Fruit fly (Drosophila melanogaster) whole organism, prepupa: Measurements from ENCODE around the gene galla-2.

ENCODE experiments used
- Blimp-1 ChIP-seq: fragments of 200-800 bp; sonication (Bioruptor generic); optimal IDR thresholded peaks from 3 replicates; lab custom pipeline; 2017; ENCODE audit warnings: missing biosample characterization, missing genetic modification characterization, mild to moderate bottlenecking, moderate library complexity, missing genetic modification reagents
- CG10631 ChIP-seq: fragments of 200-800 bp; sonication (Bioruptor generic); optimal IDR thresholded peaks from 2 replicates; lab custom pipeline; 2016; ENCODE audit warnings: missing biosample characterization, missing genetic modification characterization
- CG10669 ChIP-seq: fragments of 200-800 bp; sonication (Bioruptor generic); optimal IDR thresholded peaks from 3 replicates; lab custom pipeline; 2018; ENCODE audit warnings: missing biosample characterization, mild to moderate bottlenecking, missing genetic modification characterization, moderate library complexity
- CG11294 ChIP-seq: fragments of 200-800 bp; sonication (Bioruptor generic); IDR thresholded peaks from 2 replicates; pipeline ENCODE4 v1.3.6; 2022; ENCODE audit warnings: missing biosample characterization, missing genetic modification characterization
- CG11902 ChIP-seq: fragments of 200-800 bp; sonication (Bioruptor generic); optimal IDR thresholded peaks from 3 replicates; lab custom pipeline; 2016; ENCODE audit warnings: missing biosample characterization, missing genetic modification characterization
- CG16779 ChIP-seq: fragments of 200-800 bp; sonication (Bioruptor generic); optimal IDR thresholded peaks from 3 replicates; lab custom pipeline; 2017; ENCODE audit warnings: missing biosample characterization, mild to moderate bottlenecking, missing genetic modification characterization
- CG3032 ChIP-seq: fragments of 200-800 bp; optimal IDR thresholded peaks from 2 replicates; lab custom pipeline; 2019; ENCODE audit warnings: missing biosample characterization, mild to moderate bottlenecking, missing genetic modification characterization, moderate library complexity
- CG31627 ChIP-seq: fragments of 200-800 bp; sonication (Bioruptor generic); optimal IDR thresholded peaks from 3 replicates; lab custom pipeline; 2016; ENCODE audit warnings: missing biosample characterization, missing genetic modification characterization
- CG32006 ChIP-seq: fragments of 200-800 bp; sonication (Bioruptor generic); optimal IDR thresholded peaks from 3 replicates; lab custom pipeline; 2017; ENCODE audit warnings: missing biosample characterization, mild to moderate bottlenecking, missing genetic modification characterization
- CG34406 ChIP-seq: fragments of 200-800 bp; sonication (Bioruptor generic); optimal IDR thresholded peaks from 3 replicates; lab custom pipeline; 2016; ENCODE audit warnings: missing biosample characterization, missing genetic modification characterization
- CG3919 ChIP-seq: fragments of 200-800 bp; sonication (Bioruptor generic); optimal IDR thresholded peaks from 3 replicates; lab custom pipeline; 2016; ENCODE audit warnings: missing biosample characterization, missing genetic modification characterization
- CG6163 ChIP-seq: fragments of 200-800 bp; sonication (Bioruptor generic); IDR thresholded peaks from 3 replicates; pipeline ENCODE4 v1.3.6; 2022; ENCODE audit warnings: missing biosample characterization, missing genetic modification characterization
- CG6276 ChIP-seq: fragments of 200-800 bp; sonication (Bioruptor generic); optimal IDR thresholded peaks from 2 replicates; lab custom pipeline; 2017; ENCODE audit warnings: missing biosample characterization, mild to moderate bottlenecking, missing genetic modification characterization
- CG6792 ChIP-seq: fragments of 200-800 bp; sonication (Bioruptor generic); optimal IDR thresholded peaks from 3 replicates; lab custom pipeline; 2016; ENCODE audit warnings: missing biosample characterization, missing genetic modification characterization
- CG6808 ChIP-seq: fragments of 200-800 bp; sonication (Bioruptor generic); optimal IDR thresholded peaks from 3 replicates; lab custom pipeline; 2017; ENCODE audit warnings: missing biosample characterization, missing genetic modification characterization, mild to moderate bottlenecking, moderate library complexity, missing genetic modification reagents
- CG6854 ChIP-seq: fragments of 200-800 bp; sonication (Bioruptor generic); optimal IDR thresholded peaks from 2 replicates; lab custom pipeline; 2017; ENCODE audit warnings: missing biosample characterization, mild to moderate bottlenecking, missing genetic modification characterization
- CG8119 ChIP-seq: fragments of 200-800 bp; sonication (Bioruptor generic); IDR thresholded peaks from 3 replicates; pipeline ENCODE4 v1.3.6; 2022; ENCODE audit warnings: missing biosample characterization, missing genetic modification characterization
- CG8319 ChIP-seq: fragments of 200-800 bp; sonication (Bioruptor generic); optimal IDR thresholded peaks from 3 replicates; lab custom pipeline; 2016; ENCODE audit warnings: missing biosample characterization, missing genetic modification characterization
- CG9139 ChIP-seq: fragments of 200-800 bp; sonication (Bioruptor generic); optimal IDR thresholded peaks from 3 replicates; lab custom pipeline; 2017; ENCODE audit warnings: missing biosample characterization, mild to moderate bottlenecking, missing genetic modification characterization
- Eip75B ChIP-seq: fragments of 200-800 bp; sonication (Bioruptor generic); optimal IDR thresholded peaks from 3 replicates; lab custom pipeline; 2016; ENCODE audit warnings: missing biosample characterization, missing genetic modification characterization
- Eip78C ChIP-seq: fragments of 200-800 bp; sonication (Bioruptor generic); peaks from one replicate; lab custom pipeline; 2016; ENCODE audit warnings: missing biosample characterization, missing genetic modification characterization
- Eip93F ChIP-seq: fragments of 200-800 bp; sonication (Bioruptor generic); optimal IDR thresholded peaks from 2 replicates; lab custom pipeline; 2016; ENCODE audit warnings: missing biosample characterization, mild to moderate bottlenecking, missing genetic modification characterization
- Ets21C ChIP-seq: fragments of 200-800 bp; sonication (Bioruptor generic); optimal IDR thresholded peaks from 3 replicates; lab custom pipeline; 2016; ENCODE audit warnings: missing biosample characterization, missing genetic modification characterization
- Ets96B ChIP-seq: fragments of 200-800 bp; optimal IDR thresholded peaks from 2 replicates; lab custom pipeline; 2019; ENCODE audit warnings: missing biosample characterization, mild to moderate bottlenecking, missing genetic modification characterization, moderate library complexity
- Gug ChIP-seq: fragments of 200-800 bp; sonication (Bioruptor generic); IDR thresholded peaks from 2 replicates; pipeline ENCODE4 v1.3.6; 2022; ENCODE audit warnings: missing biosample characterization, missing genetic modification characterization
- Hr38 ChIP-seq: sonication (Bioruptor generic); optimal IDR thresholded peaks from 2 replicates; lab custom pipeline; 2016; ENCODE audit warnings: missing biosample characterization, missing genetic modification characterization
- Hr4 ChIP-seq: fragments of 200-800 bp; sonication (Bioruptor generic); optimal IDR thresholded peaks from 3 replicates; lab custom pipeline; 2016; ENCODE audit warnings: missing biosample characterization, missing genetic modification characterization
- Lpt ChIP-seq: fragments of 200-800 bp; sonication (Bioruptor generic); optimal IDR thresholded peaks from 3 replicates; lab custom pipeline; 2016; ENCODE audit warnings: missing biosample characterization, missing genetic modification characterization
- OdsH ChIP-seq: fragments of 200-800 bp; sonication (Bioruptor generic); optimal IDR thresholded peaks from 3 replicates; lab custom pipeline; 2016; ENCODE audit warnings: missing biosample characterization, missing genetic modification characterization
- Smox ChIP-seq: fragments of 200-800 bp; sonication (Bioruptor generic); optimal IDR thresholded peaks from 3 replicates; lab custom pipeline; 2016; ENCODE audit warnings: missing biosample characterization, missing genetic modification characterization
- Sox102F ChIP-seq: fragments of 200-800 bp; sonication (Bioruptor generic); optimal IDR thresholded peaks from 2 replicates; lab custom pipeline; 2016; ENCODE audit warnings: missing biosample characterization, mild to moderate bottlenecking, missing genetic modification characterization
- Sox15 ChIP-seq: fragments of 200-800 bp; sonication (Bioruptor generic); optimal IDR thresholded peaks from 3 replicates; lab custom pipeline; 2016; ENCODE audit warnings: missing biosample characterization, missing genetic modification characterization
- achi ChIP-seq: fragments of 200-800 bp; sonication (Bioruptor generic); optimal IDR thresholded peaks from 3 replicates; lab custom pipeline; 2016; ENCODE audit warnings: missing biosample characterization, missing genetic modification characterization
- acj6 ChIP-seq: fragments of 200-800 bp; sonication (Bioruptor generic); optimal IDR thresholded peaks from 3 replicates; lab custom pipeline; 2016; ENCODE audit warnings: missing biosample characterization, missing genetic modification characterization
- cyc ChIP-seq: fragments of 200-800 bp; sonication (Bioruptor generic); optimal IDR thresholded peaks from 3 replicates; lab custom pipeline; 2016; ENCODE audit warnings: missing biosample characterization, missing genetic modification characterization
- dac ChIP-seq: fragments of 200-800 bp; sonication (Bioruptor generic); optimal IDR thresholded peaks from 2 replicates; lab custom pipeline; 2017; ENCODE audit warnings: missing biosample characterization, mild to moderate bottlenecking, missing genetic modification characterization
- dsx ChIP-seq: fragments of 200-800 bp; optimal IDR thresholded peaks from 3 replicates; lab custom pipeline; 2019; ENCODE audit warnings: missing biosample characterization, mild to moderate bottlenecking, missing genetic modification characterization, moderate library complexity; ENCODE audit not compliant: poor library complexity, severe bottlenecking
- eg ChIP-seq: fragments of 200-800 bp; sonication (Bioruptor generic); IDR thresholded peaks from 3 replicates; pipeline ENCODE4 v1.3.6; 2022; ENCODE audit warnings: missing biosample characterization, missing genetic modification characterization
- esn ChIP-seq: fragments of 200-800 bp; sonication (Bioruptor generic); optimal IDR thresholded peaks from 2 replicates; lab custom pipeline; 2016; ENCODE audit warnings: missing biosample characterization, mild to moderate bottlenecking, missing genetic modification characterization, moderate library complexity
- fd59A ChIP-seq: fragments of 200-800 bp; sonication (Bioruptor generic); optimal IDR thresholded peaks from 2 replicates; lab custom pipeline; 2017; ENCODE audit warnings: missing biosample characterization, mild to moderate bottlenecking, missing genetic modification characterization, missing genetic modification reagents
- lz ChIP-seq: fragments of 200-800 bp; sonication (Bioruptor generic); optimal IDR thresholded peaks from 3 replicates; lab custom pipeline; 2016; ENCODE audit warnings: missing biosample characterization, missing genetic modification characterization
- net ChIP-seq: fragments of 200-800 bp; sonication (Bioruptor generic); optimal IDR thresholded peaks from 3 replicates; lab custom pipeline; 2016; ENCODE audit warnings: missing biosample characterization, missing genetic modification characterization
- pdm3 ChIP-seq: fragments of 200-800 bp; sonication (Bioruptor generic); optimal IDR thresholded peaks from 3 replicates; lab custom pipeline; 2016; ENCODE audit warnings: missing biosample characterization, missing genetic modification characterization
- salr ChIP-seq, 2 experiments: fragments of 200-800 bp; sonication (Bioruptor generic); optimal IDR thresholded peaks; 3 replicates each; lab custom pipeline; 2016 to 2018; ENCODE audit warnings: missing biosample characterization in 2 of 2, missing genetic modification characterization in 2 of 2, mild to moderate bottlenecking in 1 of 2
- spab ChIP-seq: fragments of 200-800 bp; sonication (Bioruptor generic); optimal IDR thresholded peaks from 2 replicates; lab custom pipeline; 2017; ENCODE audit warnings: missing biosample characterization, mild to moderate bottlenecking, missing genetic modification characterization, missing genetic modification reagents
- ss ChIP-seq, 2 experiments: fragments of 200-800 bp; sonication (Bioruptor generic); optimal IDR thresholded peaks; 2 replicates in 1 of 2; 3 replicates in 1 of 2; lab custom pipeline; 2017 to 2018; ENCODE audit warnings: mild to moderate bottlenecking in 2 of 2, missing biosample characterization in 2 of 2, missing genetic modification characterization in 2 of 2, moderate library complexity in 1 of 2
- svp ChIP-seq: fragments of 200-800 bp; sonication (Bioruptor generic); peaks from one replicate; lab custom pipeline; 2016; ENCODE audit warnings: missing biosample characterization, missing genetic modification characterization
- topi ChIP-seq: fragments of 200-800 bp; sonication (Bioruptor generic); optimal IDR thresholded peaks from 3 replicates; lab custom pipeline; 2016; ENCODE audit warnings: missing biosample characterization, missing genetic modification characterization

Gene galla-2

dm6 chr3L:10927953-10928352 lies 45.3 kb downstream of the galla-2 start (continued):
- TF ChIP-seq spab (GFP tag; lab: Kevin White, UChicago) (peak; percentile 49), eg (GFP tag; lab: Robert Waterston, UW) (peak; percentile 61; the same call in 2 of the 3 replicates), CG6808 (GFP tag; lab: Kevin White, UChicago) (peak; percentile 67), CG8119 (GFP tag; lab: Robert Waterston, UW) (peak; percentile 71), salr (GFP tag; optimal IDR thresholded peaks at IDR 0.05; lab: Kevin White, UChicago) (peak in 1 of 2 experiments; percentile 13), CG32006 (GFP tag; lab: Kevin White, UChicago) (peak; percentile 71), achi (GFP tag; lab: Kevin White, UChicago) (peak; percentile 69)

dm6 chr3L:10928801-10929200 lies 46.1 kb downstream of the galla-2 start:
- TF ChIP-seq CG10631 (GFP tag; lab: Kevin White, UChicago) (peak; percentile 55), salr (GFP tag; optimal IDR thresholded peaks at IDR 0.05; lab: Kevin White, UChicago) (peak in 1 of 2 experiments; percentile 60), dac (GFP tag; lab: Kevin White, UChicago) (no peak), CG6163 (GFP tag; lab: Robert Waterston, UW) (peak; percentile 87), Eip78C (GFP tag; lab: Kevin White, UChicago) (peak; percentile 88), CG6808 (GFP tag; lab: Kevin White, UChicago) (no peak), ss (GFP tag; optimal IDR thresholded peaks at IDR 0.05; lab: Kevin White, UChicago) (peak; percentile 23 to 35), Eip75B (peak; percentile 86), CG31627 (GFP tag; lab: Kevin White, UChicago) (peak; percentile 8), lz (GFP tag; lab: Kevin White, UChicago) (peak; percentile 33), fd59A (peak; percentile 55), CG3919 (GFP tag; lab: Kevin White, UChicago) (peak; percentile 81), net (peak; percentile 25), svp (GFP tag; lab: Kevin White, UChicago) (peak; percentile 78), Sox102F (GFP tag; lab: Kevin White, UChicago) (no peak), Eip93F (GFP tag; lab: Kevin White, UChicago) (peak; percentile 33), CG11902 (GFP tag; lab: Kevin White, UChicago) (peak; percentile 80), Lpt (GFP tag; lab: Kevin White, UChicago) (peak; percentile 91), Hr38 (no peak), CG34406 (no peak), Gug (peak; percentile 78), Ets21C (GFP tag; lab: Kevin White, UChicago) (no peak), CG6792 (GFP tag; lab: Kevin White, UChicago) (peak; percentile 41), acj6 (GFP tag; lab: Kevin White, UChicago) (peak; percentile 36), CG6276 (GFP tag; lab: Kevin White, UChicago) (no peak), CG32006 (GFP tag; lab: Kevin White, UChicago) (peak; percentile 68), Smox (GFP tag; lab: Kevin White, UChicago) (peak; percentile 35), CG9139 (GFP tag; lab: Kevin White, UChicago) (peak; percentile 5), CG10669 (GFP tag; lab: Kevin White, UChicago) (peak; percentile 95), Blimp-1 (GFP tag; lab: Kevin White, UChicago) (no peak), eg (GFP tag; lab: Robert Waterston, UW) (peak; percentile 66), CG3032 (tag; lab: Kevin White, UChicago) (peak; percentile 90), pdm3 (GFP tag; lab: Kevin White, UChicago) (peak; percentile 47), OdsH (GFP tag; lab: Kevin White, UChicago) (peak; percentile 36), Sox15 (peak; percentile 23), CG8319 (GFP tag; lab: Kevin White, UChicago) (peak; percentile 87), dsx (GFP tag; lab: Kevin White, UChicago) (peak; percentile 4), spab (GFP tag; lab: Kevin White, UChicago) (peak; percentile 97), CG6854 (GFP tag; lab: Kevin White, UChicago) (peak; percentile 75), esn (peak; percentile 64), CG16779 (tag; lab: Kevin White, UChicago) (peak; percentile 73), cyc (GFP tag; lab: Kevin White, UChicago) (peak; percentile 89), topi (GFP tag; lab: Kevin White, UChicago) (peak; percentile 90), CG11294 (0 out of 2 replicates have a peak, but pooled peaks have one; percentile 12), achi (GFP tag; lab: Kevin White, UChicago) (peak; percentile 43), Hr4 (GFP tag; lab: Kevin White, UChicago) (peak; percentile 53), Ets96B (tag; lab: Kevin White, UChicago) (peak; percentile 89)
